Fruit fly (Drosophila melanogaster): ENCODE measurements around the gene drd.

The drd gene

dm6 chrX:15162941-15163340 lies 37.4 kb downstream of the drd start, which contains the start of gene CG9095:
Gene CG9095, minus strand, starts transcription at chrX:15163225.
- TF ChIP-seq noc (tag; optimal IDR thresholded peaks at IDR 0.05) = no peak

- TF ChIP-seq noc (tag; optimal IDR thresholded peaks at IDR 0.05) = no peak
Observed at dm6 chrX:15163395-15163794, 37.8 kb downstream of the drd start.

DNA sequence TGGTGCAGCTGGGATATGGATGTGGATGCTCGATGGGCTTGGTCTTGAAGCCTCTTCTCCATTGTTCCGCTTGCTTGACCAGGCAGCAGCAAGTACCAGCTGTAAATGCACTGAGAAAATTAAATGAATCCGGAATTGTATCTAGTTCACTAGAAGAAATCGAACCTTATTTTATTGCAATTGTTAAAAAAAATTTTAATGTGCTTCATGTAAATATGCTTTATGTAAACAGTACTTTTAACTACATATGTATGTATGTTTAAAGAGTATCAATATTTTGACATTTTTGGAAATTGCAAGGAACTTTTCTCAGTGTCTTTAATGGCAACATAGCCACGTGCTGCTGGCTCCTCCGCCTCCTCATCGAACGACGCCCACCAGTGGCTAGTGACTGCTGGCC lies 39.3 kb downstream of the drd start:
- no peak for TF ChIP-seq noc (tag; optimal IDR thresholded peaks at IDR 0.05)

dm6 chrX:15175171-15175883 lies 49.8 kb downstream of the drd start, which contains the start of gene CG43737:
Gene CG43737, plus strand, starts transcription at chrX:15175441.
- no peak for TF ChIP-seq noc (tag; optimal IDR thresholded peaks at IDR 0.05)
